Fruit fly (Drosophila melanogaster) whole organism, wandering third instar larva: ENCODE data around the gene ACXD.

Source experiments
- Hr83 ChIP-seq: fragments of 200-300 bp; sonication (Bioruptor generic); optimal IDR thresholded peaks from 2 replicates; lab custom pipeline; 2016; ENCODE audit warnings: missing biosample characterization, mild to moderate bottlenecking, missing genetic modification characterization, moderate library complexity; ENCODE audit not compliant: poor library complexity, severe bottlenecking
- ey ChIP-seq: fragments of 200-800 bp; sonication (Bioruptor generic); optimal IDR thresholded peaks from 2 replicates; lab custom pipeline; 2016; ENCODE audit warnings: missing biosample characterization, missing genetic modification characterization

dm6 chr3L:2191512-2191911 is 45.9 kb upstream of the ACXD start:
- TF ChIP-seq ey: no peak
- no peak for TF ChIP-seq Hr83 (GFP tag; lab: Kevin White, UChicago)
